Fruit fly (Drosophila melanogaster): ENCODE results near the gene CG43232.

CG43232 gene

DNA sequence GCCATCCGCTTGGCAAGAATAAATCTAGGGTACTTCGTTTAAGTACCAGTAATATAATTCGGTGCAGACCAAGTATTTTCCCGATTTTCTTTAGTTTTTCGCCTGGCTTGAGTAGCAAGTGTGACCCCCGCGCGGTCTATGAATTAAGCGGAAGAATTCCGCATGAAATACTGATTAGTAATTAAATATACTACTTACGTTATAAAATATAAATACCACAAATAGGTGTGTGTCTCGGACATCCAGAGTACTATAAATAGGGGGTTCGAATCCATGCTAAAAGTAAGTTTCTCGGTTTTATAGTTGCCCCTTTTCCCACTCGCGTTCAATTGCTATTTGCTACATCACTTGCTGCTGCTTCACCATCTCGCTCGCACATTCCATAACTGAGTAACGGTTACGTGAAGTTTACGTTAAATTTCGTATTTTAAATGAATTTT lies 39.7 kb downstream of the CG43232 start, which contains the start of gene snRNP-U1-70K (continued):
- no peak for TF ChIP-seq gcm2 (GFP tag; optimal IDR thresholded peaks at IDR 0.05)
- TF ChIP-seq sr (GFP tag; IDR thresholded peaks at IDR 0.05): no peak
- peak; percentile 46 for TF ChIP-seq CG7928 (GFP tag; optimal IDR thresholded peaks at IDR 0.05)
- TF ChIP-seq Hr39 (optimal IDR thresholded peaks at IDR 0.05): no peak
- no peak for TF ChIP-seq CG32772 (GFP tag; IDR thresholded peaks at IDR 0.05)
- TF ChIP-seq fd96Cb (tag; optimal IDR thresholded peaks at IDR 0.05): no peak
- no peak for TF ChIP-seq CG10462 (GFP tag; optimal IDR thresholded peaks at IDR 0.05)
- TF ChIP-seq CG1602 (GFP tag; optimal IDR thresholded peaks at IDR 0.05): no peak
- no peak for TF ChIP-seq ap (GFP tag; IDR thresholded peaks at IDR 0.05)
- no peak for TF ChIP-seq CG13775 (GFP tag; optimal IDR thresholded peaks at IDR 0.05)
- TF ChIP-seq br (optimal IDR thresholded peaks at IDR 0.05): no peak
- TF ChIP-seq Ada2b (GFP tag; IDR thresholded peaks at IDR 0.05): no peak
- TF ChIP-seq slp2 (GFP tag; optimal IDR thresholded peaks at IDR 0.05): no peak
- TF ChIP-seq CG30403 (GFP tag; optimal IDR thresholded peaks at IDR 0.05): no peak
- no peak for TF ChIP-seq run (tag; optimal IDR thresholded peaks at IDR 0.05)
- no peak for TF ChIP-seq CG16779 (GFP tag; IDR thresholded peaks at IDR 0.05)
- TF ChIP-seq CG18262 (tag; optimal IDR thresholded peaks at IDR 0.05): no peak
- TF ChIP-seq CG1603 (tag; optimal IDR thresholded peaks at IDR 0.05): no peak
- TF ChIP-seq ci (GFP tag; IDR thresholded peaks at IDR 0.05): peak; percentile 79
- no peak for TF ChIP-seq rib (GFP tag; IDR thresholded peaks at IDR 0.05)
- no peak for TF ChIP-seq crc (GFP tag; optimal IDR thresholded peaks at IDR 0.05)
- TF ChIP-seq CG4424 (GFP tag; optimal IDR thresholded peaks at IDR 0.05): no peak
- TF ChIP-seq CG6654 (GFP tag; optimal IDR thresholded peaks at IDR 0.05): no peak
- no peak for TF ChIP-seq CG5245 (GFP tag; optimal IDR thresholded peaks at IDR 0.05)
- no peak for TF ChIP-seq jing (GFP tag; optimal IDR thresholded peaks at IDR 0.05)
- no peak for TF ChIP-seq CG4404 (GFP tag; IDR thresholded peaks at IDR 0.05)
- no peak for TF ChIP-seq CG8478 (optimal IDR thresholded peaks at IDR 0.05)
- no peak for TF ChIP-seq CG10543 (GFP tag; optimal IDR thresholded peaks at IDR 0.05)
- no peak for TF ChIP-seq Hand (GFP tag; optimal IDR thresholded peaks at IDR 0.05)
- no peak for TF ChIP-seq pros (GFP tag; optimal IDR thresholded peaks at IDR 0.05)
- TF ChIP-seq NFAT (GFP tag; IDR thresholded peaks at IDR 0.05): 0 out of 2 replicates have a peak, but pooled peaks have one; percentile 23
- TF ChIP-seq CG10959 (GFP tag; IDR thresholded peaks at IDR 0.05): no peak
- TF ChIP-seq ro (GFP tag; IDR thresholded peaks at IDR 0.05): no peak
- no peak for TF ChIP-seq CG1233 (GFP tag; optimal IDR thresholded peaks at IDR 0.05)
- no peak for TF ChIP-seq exex (tag; optimal IDR thresholded peaks at IDR 0.05)
- no peak for TF ChIP-seq NK7.1 (GFP tag; optimal IDR thresholded peaks at IDR 0.05)
- peak; percentile 97 for TF ChIP-seq pzg (GFP tag; optimal IDR thresholded peaks at IDR 0.05)
- no peak for TF ChIP-seq CG17802 (tag; optimal IDR thresholded peaks at IDR 0.05)
- no peak for TF ChIP-seq gro (GFP tag; optimal IDR thresholded peaks at IDR 0.05)
- TF ChIP-seq CG3407 (GFP tag; optimal IDR thresholded peaks at IDR 0.05): no peak
- TF ChIP-seq CG1024 (GFP tag; IDR thresholded peaks at IDR 0.05): no peak
- no peak for TF ChIP-seq CG2129 (GFP tag; IDR thresholded peaks at IDR 0.05; ENCODE audit: partially characterized antibody)
- no peak for TF ChIP-seq GATAe (GFP tag; conservative IDR thresholded peaks at IDR 0.05)
- TF ChIP-seq Awh (GFP tag; IDR thresholded peaks at IDR 0.05): peak; percentile 33; the same call in 1 of the 2 replicates
- peak; percentile 66 for TF ChIP-seq Dek (tag; optimal IDR thresholded peaks at IDR 0.05)
- TF ChIP-seq amos (GFP tag; IDR thresholded peaks at IDR 0.05; ENCODE audit: partially characterized antibody): peak; percentile 43
- TF ChIP-seq bigmax (GFP tag; optimal IDR thresholded peaks at IDR 0.05): peak; percentile 98
- TF ChIP-seq Asciz (GFP tag; optimal IDR thresholded peaks at IDR 0.05): no peak
- no peak for TF ChIP-seq CG10654 (GFP tag; optimal IDR thresholded peaks at IDR 0.05)
- TF ChIP-seq CG10366 (GFP tag; IDR thresholded peaks at IDR 0.05): no peak
- no peak for TF ChIP-seq Atf6 (GFP tag; IDR thresholded peaks at IDR 0.05)
- TF ChIP-seq CoRest (tag; optimal IDR thresholded peaks at IDR 0.05): peak; percentile 26
- peak; percentile 20; the same call in 1 of the 4 replicates for TF ChIP-seq Gug (GFP tag; IDR thresholded peaks at IDR 0.05)
